Worm (Caenorhabditis elegans) whole organism, L4 larva: Measurements from ENCODE around the gene nep-16.
"Not testable (repeated sequence)": the region's sequence is repeated elsewhere in the genome, so short reads cannot be mapped to it uniquely, and the experiment has no call there.

ENCODE experiments used
- D1046.2 ChIP-seq: fragments of 200-800 bp; sonication (Bioruptor generic); IDR thresholded peaks from 2 replicates; pipeline ENCODE4 v1.3.6; 2022; ENCODE audit warnings: missing genetic modification characterization, missing compliant biosample characterization
- F10B5.3 ChIP-seq: sonication (generic microtip); optimal IDR thresholded peaks from 2 replicates; lab custom pipeline; 2016; ENCODE audit warnings: mild to moderate bottlenecking, missing genetic modification characterization, missing compliant biosample characterization
- F26F4.8 ChIP-seq: fragments of 200-800 bp; sonication (Bioruptor generic); conservative IDR thresholded peaks from 2 replicates; pipeline ENCODE4 v1.3.6; 2022; ENCODE audit warnings: missing genetic modification characterization, missing compliant biosample characterization
- F49E8.2 ChIP-seq: sonication (generic microtip); optimal IDR thresholded peaks from 2 replicates; lab custom pipeline; 2016; ENCODE audit warnings: missing compliant biosample characterization, mild to moderate bottlenecking, missing genetic modification characterization, borderline replicate concordance
- R02D3.7 ChIP-seq: fragments of 150-350 bp; sonication (generic microtip); optimal IDR thresholded peaks from 3 replicates; lab custom pipeline; 2014; ENCODE audit warnings: missing biosample characterization, missing genetic modification characterization
- T20F7.1 ChIP-seq: fragments of 200-800 bp; sonication (Bioruptor generic); optimal IDR thresholded peaks from 2 replicates; lab custom pipeline; 2018; ENCODE audit warnings: mild to moderate bottlenecking, missing genetic modification characterization, missing compliant biosample characterization
- Y48G9A.11 ChIP-seq: fragments of 200-800 bp; sonication (Bioruptor generic); IDR thresholded peaks from 2 replicates; pipeline ENCODE4 v1.3.6; 2022; ENCODE audit warnings: missing genetic modification reagents, missing genetic modification characterization, missing compliant biosample characterization
- ZK337.2 ChIP-seq: fragments of 200-800 bp; sonication (Bioruptor generic); IDR thresholded peaks from 2 replicates; pipeline ENCODE4 v1.3.6; 2022; ENCODE audit warnings: missing genetic modification reagents, missing genetic modification characterization, missing compliant biosample characterization
- aha-1 ChIP-seq: fragments of 150-350 bp; peaks from one replicate; lab custom pipeline; 2014; ENCODE audit warnings: missing biosample characterization, missing genetic modification characterization
- ama-1 ChIP-seq: fragments of 150-350 bp; optimal IDR thresholded peaks from 2 replicates; lab custom pipeline; 2014; ENCODE audit warnings: inconsistent platforms, mixed read lengths
- ceh-28 ChIP-seq: fragments of 150-350 bp; optimal IDR thresholded peaks from 2 replicates; lab custom pipeline; 2014; ENCODE audit warnings: missing biosample characterization, missing genetic modification reagents, missing genetic modification characterization
- ceh-32 ChIP-seq: sonication (generic microtip); optimal IDR thresholded peaks from 2 replicates; lab custom pipeline; 2016; ENCODE audit warnings: mild to moderate bottlenecking, missing genetic modification characterization, missing compliant biosample characterization; ENCODE audit not compliant: poor library complexity
- ceh-62 ChIP-seq: sonication (generic microtip); optimal IDR thresholded peaks from 2 replicates; lab custom pipeline; 2017; ENCODE audit warnings: missing biosample characterization, missing genetic modification characterization
- cey-2 ChIP-seq: sonication (generic microtip); optimal IDR thresholded peaks from 3 replicates; lab custom pipeline; 2017; ENCODE audit warnings: missing genetic modification characterization, mild to moderate bottlenecking, missing compliant biosample characterization, antibody characterized with exemption, borderline replicate concordance; ENCODE audit not compliant: insufficient read depth
- daf-19 ChIP-seq: fragments of 200-800 bp; sonication (Bioruptor generic); conservative IDR thresholded peaks from 2 replicates; pipeline ENCODE4 v1.3.6; 2022; ENCODE audit warnings: missing genetic modification characterization, missing compliant biosample characterization
- daf-8 ChIP-seq: fragments of 200-800 bp; sonication (Bioruptor generic); IDR thresholded peaks from 2 replicates; pipeline ENCODE4 v1.3.6; 2022; ENCODE audit warnings: missing genetic modification characterization, missing compliant biosample characterization
- dmd-9 ChIP-seq: fragments of 200-800 bp; sonication (Bioruptor generic); IDR thresholded peaks from 2 replicates; pipeline ENCODE4 v1.3.6; 2022; ENCODE audit warnings: missing genetic modification reagents, missing genetic modification characterization, missing compliant biosample characterization
- dpl-1 ChIP-seq: fragments of 150-350 bp; optimal IDR thresholded peaks from 2 replicates; lab custom pipeline; 2014; ENCODE audit warnings: missing biosample characterization, missing genetic modification reagents, missing genetic modification characterization
- dve-1 ChIP-seq: sonication (generic microtip); optimal IDR thresholded peaks from 2 replicates; lab custom pipeline; 2017; ENCODE audit warnings: antibody characterized with exemption, mild to moderate bottlenecking, missing genetic modification characterization, missing compliant biosample characterization; ENCODE audit not compliant: insufficient read depth
- egl-27 ChIP-seq: sonication (generic microtip); optimal IDR thresholded peaks from 3 replicates; lab custom pipeline; 2017; ENCODE audit warnings: missing biosample characterization, missing genetic modification reagents, missing genetic modification characterization
- fkh-10 ChIP-seq: fragments of 150-350 bp; optimal IDR thresholded peaks from 2 replicates; lab custom pipeline; 2014; ENCODE audit warnings: missing biosample characterization, missing genetic modification reagents, missing genetic modification characterization
- lin-38 ChIP-seq: fragments of 200-800 bp; sonication (Bioruptor generic); IDR thresholded peaks from 2 replicates; pipeline ENCODE4 v1.3.6; 2022; ENCODE audit warnings: missing genetic modification reagents, missing genetic modification characterization, missing compliant biosample characterization
- lsy-2 ChIP-seq, 2 experiments: fragments of 150-350 bp in 1 of 2; sonication (generic microtip) in 1 of 2; optimal IDR thresholded peaks; 2 replicates each; lab custom pipeline; 2014 to 2017; ENCODE audit warnings: missing biosample characterization in 2 of 2, missing genetic modification characterization in 2 of 2
- madf-9 ChIP-seq: fragments of 200-800 bp; sonication (Bioruptor generic); conservative IDR thresholded peaks from 2 replicates; pipeline ENCODE4 v1.3.6; 2022; ENCODE audit warnings: missing genetic modification reagents, missing genetic modification characterization, missing compliant biosample characterization
- mdt-29 ChIP-seq: fragments of 200-800 bp; sonication (Bioruptor generic); IDR thresholded peaks from 2 replicates; pipeline ENCODE4 v1.3.6; 2022; ENCODE audit warnings: missing genetic modification reagents, missing genetic modification characterization, missing compliant biosample characterization
- mes-2 ChIP-seq: sonication (generic microtip); optimal IDR thresholded peaks from 2 replicates; lab custom pipeline; 2016; ENCODE audit warnings: missing genotype, mild to moderate bottlenecking, missing genetic modification characterization, missing compliant biosample characterization; ENCODE audit not compliant: poor library complexity, severe bottlenecking
- mxl-2 ChIP-seq: fragments of 200-800 bp; sonication (Bioruptor generic); conservative IDR thresholded peaks from 2 replicates; pipeline ENCODE4 v1.3.6; 2022; ENCODE audit warnings: missing genetic modification reagents, missing genetic modification characterization, missing compliant biosample characterization
- mxl-3 ChIP-seq: fragments of 200-800 bp; sonication (Bioruptor generic); optimal IDR thresholded peaks from 2 replicates; lab custom pipeline; 2018; ENCODE audit warnings: mild to moderate bottlenecking, missing genetic modification characterization, missing compliant biosample characterization
- nhr-111 ChIP-seq: fragments of 200-800 bp; sonication (Bioruptor generic); optimal IDR thresholded peaks from 2 replicates; lab custom pipeline; 2018; ENCODE audit warnings: mild to moderate bottlenecking, missing genetic modification characterization, missing compliant biosample characterization
- nhr-237 ChIP-seq: sonication (generic microtip); optimal IDR thresholded peaks from 2 replicates; lab custom pipeline; 2017; ENCODE audit warnings: missing biosample characterization, missing genetic modification characterization
- nhr-41 ChIP-seq: fragments of 200-800 bp; sonication (Bioruptor generic); IDR thresholded peaks from 2 replicates; pipeline ENCODE4 v1.3.6; 2022; ENCODE audit warnings: missing genetic modification reagents, missing genetic modification characterization, missing compliant biosample characterization
- nhr-48 ChIP-seq: sonication (generic microtip); optimal IDR thresholded peaks from 2 replicates; lab custom pipeline; 2016; ENCODE audit warnings: mild to moderate bottlenecking, missing genetic modification characterization, missing compliant biosample characterization
- nhr-76 ChIP-seq: fragments of 150-350 bp; optimal IDR thresholded peaks from 2 replicates; lab custom pipeline; 2014; ENCODE audit warnings: missing biosample characterization, missing genetic modification characterization
- php-3 ChIP-seq: fragments of 200-800 bp; sonication (Bioruptor generic); IDR thresholded peaks from 2 replicates; pipeline ENCODE4 v1.3.6; 2022; ENCODE audit warnings: missing genetic modification reagents, missing genetic modification characterization, missing compliant biosample characterization
- sdz-12 ChIP-seq: fragments of 200-800 bp; sonication (Bioruptor generic); optimal IDR thresholded peaks from 2 replicates; lab custom pipeline; 2018; ENCODE audit warnings: mild to moderate bottlenecking, missing genetic modification characterization, missing compliant biosample characterization
- skn-1 ChIP-seq: fragments of 150-350 bp; optimal IDR thresholded peaks from 2 replicates; lab custom pipeline; 2014; ENCODE audit warnings: missing biosample characterization, missing genetic modification characterization
- snpc-4 ChIP-seq: fragments of 150-350 bp; optimal IDR thresholded peaks from 2 replicates; lab custom pipeline; 2014; ENCODE audit warnings: missing biosample characterization, missing genetic modification characterization
- spr-3 ChIP-seq: fragments of 200-800 bp; sonication (Bioruptor generic); optimal IDR thresholded peaks from 2 replicates; lab custom pipeline; 2018; ENCODE audit warnings: mild to moderate bottlenecking, missing genetic modification characterization, missing compliant biosample characterization
- tra-1 ChIP-seq: fragments of 200-800 bp; sonication (Bioruptor generic); IDR thresholded peaks from 2 replicates; pipeline ENCODE4 v1.3.6; 2022; ENCODE audit warnings: missing genetic modification reagents, missing genetic modification characterization, missing compliant biosample characterization
- unc-130 ChIP-seq: sonication (generic microtip); optimal IDR thresholded peaks from 2 replicates; lab custom pipeline; 2016; ENCODE audit warnings: missing genetic modification reagents, missing genetic modification characterization, missing compliant biosample characterization
- ztf-7 ChIP-seq: fragments of 150-350 bp; optimal IDR thresholded peaks from 2 replicates; lab custom pipeline; 2014; ENCODE audit warnings: missing biosample characterization, missing genetic modification characterization

The nep-16 gene

ce11 chrIV:7646119-7646518 lies 4.5 kb upstream of the nep-16 start, which contains the start of gene hmg-5:
hmg-5 (minus strand) TSS chrIV:7646219.
- TF ChIP-seq snpc-4 (tag; lab: Kevin White, UChicago) (no peak), mxl-2 (no peak), ceh-62 (no peak), dmd-9 (no peak), tra-1 (GFP tag; lab: Robert Waterston, UW) (no peak), daf-8 (GFP tag; lab: Robert Waterston, UW) (no peak), nhr-76 (tag; lab: Kevin White, UChicago) (no peak), F10B5.3 (tag; lab: Kevin White, UChicago) (no peak), unc-130 (no peak), fkh-10 (GFP tag; lab: Kevin White, UChicago) (no peak), nhr-237 (tag; lab: Kevin White, UChicago) (no peak), ceh-28 (tag; lab: Kevin White, UChicago) (no peak), dve-1 (tag; lab: Kevin White, UChicago) (no peak)

DNA sequence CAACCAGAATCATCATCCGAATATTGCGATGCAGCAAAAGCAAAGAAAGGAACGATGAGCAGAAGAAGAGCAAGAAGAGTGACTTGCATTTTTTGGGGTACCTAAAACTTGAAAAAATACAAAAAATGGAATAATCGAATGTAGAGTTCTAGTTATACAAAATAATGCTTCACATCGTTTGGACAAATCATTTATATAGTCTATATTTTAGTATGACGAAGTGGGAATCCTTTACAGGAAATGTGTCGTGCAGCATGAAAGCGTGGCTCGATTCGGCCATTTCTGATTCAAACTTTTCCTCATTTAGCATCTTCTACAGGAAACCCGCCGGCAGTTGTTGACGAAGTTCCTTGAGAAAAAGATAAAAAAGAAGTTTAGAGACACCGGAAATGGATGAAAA lies 1.3 kb upstream of the nep-16 start, which contains the start of gene nlp-20:
Gene nlp-20, minus strand, starts transcription at position 101 of the 400 bp plus-strand sequence.
- TF ChIP-seq aha-1 (tag; lab: Kevin White, UChicago): peak; percentile 29
- TF ChIP-seq dmd-9: no peak
- TF ChIP-seq D1046.2 (GFP tag; lab: Robert Waterston, UW): no peak
- no peak for TF ChIP-seq T20F7.1 (GFP tag; lab: Kevin White, UChicago)
- TF ChIP-seq, all 104 proteins: peak for 1

ce11 chrIV:7634578-7634977 lies 7.1 kb downstream of the nep-16 start, which contains the start of gene warf-1:
warf-1 (plus strand) TSS chrIV:7634786.
- not testable (repeated sequence) for TF ChIP-seq sdz-12 (GFP tag; lab: Kevin White, UChicago); D1046.2 (GFP tag; lab: Robert Waterston, UW); ZK337.2 (GFP tag; lab: Robert Waterston, UW)

DNA sequence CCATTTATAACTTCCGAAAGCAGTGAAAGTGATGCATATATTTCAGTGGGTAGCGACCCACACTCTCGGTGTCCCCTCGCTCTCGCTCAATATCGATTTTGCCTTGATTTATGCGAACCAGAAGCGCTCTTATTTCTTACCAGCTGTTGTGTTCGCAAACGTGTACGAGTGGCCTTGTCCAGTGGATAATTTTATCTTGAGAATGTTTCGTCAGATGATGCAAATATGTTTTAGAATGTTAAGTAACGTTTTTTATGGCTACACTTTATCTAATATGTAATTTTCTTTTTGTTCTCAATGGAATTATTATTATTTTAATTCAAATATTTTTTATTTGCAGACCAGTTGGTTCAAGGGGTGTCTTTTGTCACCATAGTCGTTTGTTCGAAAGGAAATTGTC lies 8.6 kb downstream of the nep-16 start, which contains the start of gene plp-1:
Gene plp-1, plus strand, starts transcription at position 341 of the 400 bp plus-strand sequence.
- TF ChIP-seq ztf-7 (peak; percentile 91), nhr-111 (GFP tag; lab: Kevin White, UChicago) (no peak)

- TF ChIP-seq madf-9 (GFP tag; lab: Robert Waterston, UW) (no peak), nhr-237 (tag; lab: Kevin White, UChicago) (no peak), cey-2 (no peak), Y48G9A.11 (GFP tag; lab: Robert Waterston, UW) (no peak), egl-27 (tag; lab: Kevin White, UChicago) (no peak), T20F7.1 (GFP tag; lab: Kevin White, UChicago) (peak; percentile 57), daf-19 (GFP tag; lab: Robert Waterston, UW) (no peak), F10B5.3 (tag; lab: Kevin White, UChicago) (no peak), spr-3 (GFP tag; lab: Kevin White, UChicago) (no peak), mes-2 (tag; lab: Kevin White, UChicago) (peak; percentile 69), ZK337.2 (GFP tag; lab: Robert Waterston, UW) (no peak), F26F4.8 (GFP tag; lab: Robert Waterston, UW) (no peak), F49E8.2 (tag; lab: Kevin White, UChicago) (no peak), php-3 (no peak), sdz-12 (GFP tag; lab: Kevin White, UChicago) (no peak), ama-1 (no peak), nhr-41 (GFP tag; lab: Robert Waterston, UW) (no peak), ceh-32 (no peak), nhr-48 (tag; lab: Kevin White, UChicago) (no peak), lin-38 (0 out of 2 replicates have a peak, but pooled peaks have one; percentile 23), skn-1 (tag; lab: Kevin White, UChicago) (no peak), mxl-3 (GFP tag; lab: Kevin White, UChicago) (no peak), mdt-29 (no peak), lsy-2 (tag; optimal IDR thresholded peaks at IDR 0.05; lab: Kevin White, UChicago) (no peak), R02D3.7 (tag; lab: Kevin White, UChicago) (no peak), dpl-1 (GFP tag; lab: Kevin White, UChicago) (peak; percentile 93)
Measured at ce11 chrIV:7632535-7632934, 9.1 kb downstream of the nep-16 start, which contains the start of gene F45E4.6. F45E4.6 (minus strand) TSS chrIV:7632548.
